Worm (Caenorhabditis elegans) whole organism, midembryonic: ENCODE results near the gene col-169.
A peak's percentile ranks its signal among the peaks of the same experiment; 100 is the strongest.

ENCODE experiments used
- T22C8.4 ChIP-seq: fragments of 200-800 bp; sonication (Bioruptor generic); IDR thresholded peaks from 2 replicates; pipeline ENCODE4 v1.3.6; 2022; ENCODE audit warnings: missing genetic modification characterization, missing compliant biosample characterization
- cog-1 ChIP-seq: sonication (generic microtip); optimal IDR thresholded peaks from 2 replicates; lab custom pipeline; 2016; ENCODE audit warnings: missing genetic modification characterization, missing compliant biosample characterization
- flt-1 ChIP-seq: fragments of 200-800 bp; sonication (Bioruptor generic); IDR thresholded peaks from 2 replicates; pipeline ENCODE4 v1.3.6; 2022; ENCODE audit warnings: missing genetic modification characterization, missing compliant biosample characterization
- klf-2 ChIP-seq: fragments of 200-800 bp; sonication (Bioruptor generic); conservative IDR thresholded peaks from 2 replicates; pipeline ENCODE4 v1.3.6; 2022; ENCODE audit warnings: missing genetic modification reagents, missing genetic modification characterization, missing compliant biosample characterization
- med-1 ChIP-seq: sonication (generic microtip); optimal IDR thresholded peaks from 2 replicates; lab custom pipeline; 2017; ENCODE audit warnings: missing genetic modification characterization, mild to moderate bottlenecking, missing compliant biosample characterization, antibody characterized with exemption, missing genetic modification reagents; ENCODE audit not compliant: insufficient read depth
- ref-1 ChIP-seq: fragments of 200-800 bp; sonication (Bioruptor generic); conservative IDR thresholded peaks from 2 replicates; pipeline ENCODE4 v1.3.6; 2022; ENCODE audit warnings: missing genetic modification reagents, missing genetic modification characterization, missing compliant biosample characterization
- tab-1 ChIP-seq: fragments of 200-800 bp; sonication (Bioruptor generic); IDR thresholded peaks from 2 replicates; pipeline ENCODE4 v1.3.6; 2022; ENCODE audit warnings: missing genetic modification characterization, missing compliant biosample characterization
- ztf-23 ChIP-seq: fragments of 200-800 bp; sonication (Bioruptor generic); IDR thresholded peaks from 2 replicates; pipeline ENCODE4 v1.3.6; 2022; ENCODE audit warnings: missing genetic modification reagents, missing genetic modification characterization, missing compliant biosample characterization
- ztf-29 ChIP-seq: fragments of 200-800 bp; sonication (Bioruptor generic); IDR thresholded peaks from 2 replicates; pipeline ENCODE4 v1.3.6; 2022; ENCODE audit warnings: missing genetic modification reagents, missing genetic modification characterization, missing compliant biosample characterization

Gene col-169

ce11 chrX:6371192-6372116, 42.5 kb downstream of the col-169 start:
- TF ChIP-seq ref-1 (GFP tag; lab: Robert Waterston, UW) (peak; percentile 78), ztf-29 (GFP tag; lab: Robert Waterston, UW) (peak; percentile 85), tab-1 (GFP tag; lab: Robert Waterston, UW) (peak; percentile 87), flt-1 (GFP tag; lab: Robert Waterston, UW) (peak; percentile 94), med-1 (GFP tag; lab: Kevin White, UChicago) (peak; percentile 38), cog-1 (tag; lab: Kevin White, UChicago) (peak; percentile 57), T22C8.4 (GFP tag; lab: Robert Waterston, UW) (peak; percentile 75), klf-2 (peak; percentile 86), ztf-23 (GFP tag; lab: Robert Waterston, UW) (peak; percentile 87)

ce11 chrX:6373348-6373747, 44.4 kb downstream of the col-169 start, which contains the start of gene C03B1.17:
Gene C03B1.17, plus strand, starts transcription at chrX:6373648.
- TF ChIP-seq T22C8.4 (GFP tag; lab: Robert Waterston, UW) (no peak), klf-2 (no peak), ztf-23 (GFP tag; lab: Robert Waterston, UW) (no peak), med-1 (GFP tag; lab: Kevin White, UChicago) (no peak), ref-1 (GFP tag; lab: Robert Waterston, UW) (no peak)

ce11 chrX:6374451-6374850, 45.5 kb downstream of the col-169 start, which contains the start of gene C03B1.1:
Gene C03B1.1, plus strand, starts transcription at chrX:6374751.
- TF ChIP-seq flt-1 (GFP tag; lab: Robert Waterston, UW) (no peak), klf-2 (no peak), cog-1 (tag; lab: Kevin White, UChicago) (no peak), tab-1 (GFP tag; lab: Robert Waterston, UW) (no peak), ztf-29 (GFP tag; lab: Robert Waterston, UW) (no peak), ztf-23 (GFP tag; lab: Robert Waterston, UW) (no peak), med-1 (GFP tag; lab: Kevin White, UChicago) (no peak), ref-1 (GFP tag; lab: Robert Waterston, UW) (no peak), T22C8.4 (GFP tag; lab: Robert Waterston, UW) (no peak)

- TF ChIP-seq klf-2 (no peak), flt-1 (GFP tag; lab: Robert Waterston, UW) (no peak), cog-1 (tag; lab: Kevin White, UChicago) (no peak), med-1 (GFP tag; lab: Kevin White, UChicago) (no peak), tab-1 (GFP tag; lab: Robert Waterston, UW) (no peak), T22C8.4 (GFP tag; lab: Robert Waterston, UW) (no peak), ztf-29 (GFP tag; lab: Robert Waterston, UW) (no peak), ztf-23 (GFP tag; lab: Robert Waterston, UW) (no peak), ref-1 (GFP tag; lab: Robert Waterston, UW) (no peak)
Measured at ce11 chrX:6377634-6378288, 48.8 kb downstream of the col-169 start, which contains the start of gene lmp-1. Gene lmp-1, minus strand, starts transcription at chrX:6377684.

- TF ChIP-seq med-1 (GFP tag; lab: Kevin White, UChicago) (no peak), ztf-23 (GFP tag; lab: Robert Waterston, UW) (0 out of 2 replicates have a peak, but pooled peaks have one; percentile 27), T22C8.4 (GFP tag; lab: Robert Waterston, UW) (no peak), tab-1 (GFP tag; lab: Robert Waterston, UW) (peak; percentile 37; the same call in 1 of the 2 replicates), klf-2 (no peak), ref-1 (GFP tag; lab: Robert Waterston, UW) (no peak), cog-1 (tag; lab: Kevin White, UChicago) (peak; percentile 67), ztf-29 (GFP tag; lab: Robert Waterston, UW) (no peak), flt-1 (GFP tag; lab: Robert Waterston, UW) (peak; percentile 75)
Measured at ce11 chrX:6378363-6378762, 49.4 kb downstream of the col-169 start.
